Worm (Caenorhabditis elegans) whole organism, mixed stage, embryonic: Measurements from ENCODE around the gene math-25.

ENCODE experiments used
- nhr-237 ChIP-seq: fragments of 150-350 bp; optimal IDR thresholded peaks from 2 replicates; lab custom pipeline; 2014; ENCODE audit warnings: missing biosample characterization, missing genetic modification characterization
- pha-4 ChIP-seq: fragments of 150-350 bp; optimal IDR thresholded peaks from 2 replicates; lab custom pipeline; 2018; ENCODE audit warnings: missing biosample characterization, missing genetic modification reagents, missing genetic modification characterization
- snpc-4 ChIP-seq: fragments of 150-350 bp; optimal IDR thresholded peaks from 2 replicates; lab custom pipeline; 2014; ENCODE audit warnings: missing biosample characterization, missing genetic modification characterization

DNA sequence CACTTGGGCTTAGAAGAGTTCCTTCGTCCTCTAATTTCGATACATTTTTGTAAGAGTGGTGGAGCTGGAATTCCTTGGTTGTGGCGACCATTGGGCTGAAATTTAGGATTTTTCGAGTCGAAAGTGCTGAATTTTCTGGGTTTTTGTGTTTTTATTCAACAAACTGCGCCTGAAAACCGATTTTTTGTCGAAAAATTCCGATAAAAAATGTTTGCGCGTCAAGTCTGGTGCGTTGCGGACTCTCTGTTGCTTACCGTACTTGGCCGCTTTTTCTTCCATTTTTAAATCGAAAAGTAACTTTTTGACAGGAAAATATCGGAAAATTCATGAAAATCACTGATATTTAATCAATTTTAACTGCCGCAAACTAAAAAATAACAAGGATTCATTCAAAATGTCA, 22.0 kb downstream of the math-25 start, which contains the start of gene bath-4:
- TF ChIP-seq pha-4 (no peak), snpc-4 (tag; lab: Kevin White, UChicago) (no peak), nhr-237 (tag; lab: Kevin White, UChicago) (no peak)
